Fruit fly (Drosophila melanogaster) whole organism, adult: ENCODE measurements around the gene CG4452.

Experiments used
- CG14711 ChIP-seq: fragments of 200-800 bp; sonication (Bioruptor generic); optimal IDR thresholded peaks from 2 replicates; lab custom pipeline; 2018; ENCODE audit warnings: missing biosample characterization, mild to moderate bottlenecking, missing genetic modification characterization, moderate library complexity
- CG1620 ChIP-seq: fragments of 200-800 bp; sonication (Bioruptor generic); optimal IDR thresholded peaks from 2 replicates; lab custom pipeline; 2016; ENCODE audit warnings: missing biosample characterization, missing genetic modification characterization
- kay ChIP-seq: fragments of 200-800 bp; sonication (Bioruptor generic); peaks from one replicate; lab custom pipeline; 2016; ENCODE audit warnings: missing biosample characterization, missing genetic modification characterization, borderline replicate concordance

DNA sequence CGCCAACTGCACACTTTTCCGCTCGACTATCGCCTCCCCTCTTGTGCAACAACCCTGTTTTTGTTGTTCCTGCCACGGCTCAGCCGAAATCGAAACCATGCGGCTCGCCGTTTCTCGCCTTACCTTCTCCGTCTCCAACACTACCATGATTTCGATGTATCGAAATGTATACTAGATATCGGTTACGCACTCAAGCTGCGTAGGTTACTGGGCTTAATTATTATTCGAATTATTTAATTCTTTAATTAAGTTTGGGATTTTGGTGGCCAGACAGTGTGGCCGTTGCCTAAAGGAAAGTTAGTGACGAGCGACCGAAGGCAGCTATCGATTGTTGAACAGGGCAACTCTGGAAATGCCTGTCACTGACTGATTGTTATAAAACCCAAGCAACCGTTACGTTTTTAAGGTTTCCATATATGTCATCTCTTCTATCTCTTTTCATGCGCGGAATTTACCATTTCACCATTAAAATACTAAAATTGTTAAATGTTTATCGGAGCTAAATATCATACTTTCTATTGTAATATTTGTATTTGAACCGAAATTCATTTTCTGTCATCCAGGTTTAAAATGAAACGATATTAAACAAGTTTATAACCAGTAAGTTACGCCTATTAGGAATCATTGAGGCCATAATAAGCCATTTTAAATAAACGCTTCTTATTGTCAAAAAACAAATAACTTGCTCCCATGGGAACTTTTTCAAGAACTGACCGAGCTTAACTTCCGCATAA lies 35.1 kb downstream of the CG4452 start, which contains the start of gene eIF4E1:
- TF ChIP-seq kay (GFP tag; lab: Kevin White, UChicago), result peak; percentile 38
- TF ChIP-seq CG1620 (GFP tag; lab: Kevin White, UChicago), result no peak
- TF ChIP-seq CG14711 (tag; lab: Kevin White, UChicago), result peak; percentile 87
